Fruit fly (Drosophila melanogaster) Kc167 (cell line): Measurements from ENCODE around the gene park.

Source experiments
- Myc ChIP-seq: fragments of >200 bp; optimal IDR thresholded peaks from 2 replicates; lab custom pipeline; 2017; ENCODE audit warnings: missing external identifiers
- Sin3A ChIP-seq: fragments of >200 bp; optimal IDR thresholded peaks from 2 replicates; lab custom pipeline; 2018; ENCODE audit warnings: missing external identifiers
- insv ChIP-seq: fragments of >200 bp; optimal IDR thresholded peaks from 3 replicates; lab custom pipeline; 2018; ENCODE audit warnings: missing external identifiers
- psq ChIP-seq: fragments of >200 bp; optimal IDR thresholded peaks from 2 replicates; lab custom pipeline; 2017; ENCODE audit warnings: missing external identifiers

DNA sequence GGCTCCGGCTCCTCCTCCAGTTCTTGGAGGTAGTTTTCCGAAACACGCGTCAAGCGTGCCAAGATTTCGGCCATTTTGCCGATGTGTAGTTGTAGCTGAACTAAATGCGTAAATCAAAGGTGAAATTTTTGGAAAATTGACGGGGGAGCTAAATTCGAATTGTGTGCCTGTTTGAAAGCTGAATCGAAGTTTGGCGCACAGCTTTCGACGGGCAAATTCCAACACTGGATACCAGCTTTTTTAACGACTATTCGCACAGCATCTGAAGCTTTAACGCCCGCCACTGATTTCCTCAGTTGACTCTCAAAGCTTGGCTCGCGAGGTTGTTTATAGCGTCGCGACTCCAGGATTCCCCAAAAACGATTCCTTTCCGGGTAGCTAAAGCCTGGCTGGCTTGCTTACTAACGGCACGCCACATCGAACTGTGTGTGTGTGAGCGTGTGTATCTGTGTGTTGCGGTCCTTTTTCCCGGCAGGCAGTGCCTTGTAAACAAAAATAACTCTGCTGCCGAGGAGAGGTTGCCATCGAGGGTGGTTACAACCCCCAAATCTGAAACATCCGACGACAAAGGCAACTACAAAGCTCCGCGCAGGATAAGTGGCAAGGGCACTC lies 13.4 kb upstream of the park start, which contains the start of the genes CG10510 and CG10508:
- TF ChIP-seq psq (lab: Kevin White, UChicago) (no peak), insv (lab: Kevin White, UChicago) (no peak), Sin3A (no peak), Myc (lab: Kevin White, UChicago) (no peak)
